Worm (Caenorhabditis elegans) whole organism, L1 larva: Measurements from ENCODE around the gene srt-36.

Experiments used
- dsc-1 ChIP-seq: sonication (generic microtip); optimal IDR thresholded peaks from 2 replicates; lab custom pipeline; 2016; ENCODE audit warnings: mild to moderate bottlenecking, missing genetic modification characterization, missing compliant biosample characterization
- fkh-10 ChIP-seq: sonication (generic microtip); optimal IDR thresholded peaks from 2 replicates; lab custom pipeline; 2017; ENCODE audit warnings: missing biosample characterization, missing genetic modification reagents, missing genetic modification characterization
- snpc-4 ChIP-seq: fragments of 150-350 bp; optimal IDR thresholded peaks from 2 replicates; lab custom pipeline; 2014; ENCODE audit warnings: missing biosample characterization, missing genetic modification characterization
- ztf-11 ChIP-seq, 2 experiments: sonication (generic microtip); optimal IDR thresholded peaks; 2 replicates each; lab custom pipeline; 2016 to 2017; ENCODE audit warnings: missing genetic modification characterization in 2 of 2, missing biosample characterization in 1 of 2, missing compliant biosample characterization in 1 of 2

ce11 chrV:4299741-4300140 is 31.6 kb upstream of the srt-36 start, which contains the start of gene ZC132.3:
- no peak for TF ChIP-seq fkh-10 (GFP tag; lab: Kevin White, UChicago)
- no peak for TF ChIP-seq ztf-11 (tag; optimal IDR thresholded peaks at IDR 0.05; lab: Kevin White, UChicago)
- TF ChIP-seq snpc-4 (tag; lab: Kevin White, UChicago): no peak
- no peak for TF ChIP-seq dsc-1 (tag; lab: Kevin White, UChicago)
